Worm (Caenorhabditis elegans) whole organism, midembryonic: ENCODE results near the gene nspa-2.
"Not testable (repeated sequence)": the region's sequence is repeated elsewhere in the genome, so short reads cannot be mapped to it uniquely, and the experiment has no call there.

ENCODE experiments used
- cog-1 ChIP-seq: sonication (generic microtip); optimal IDR thresholded peaks from 2 replicates; lab custom pipeline; 2016; ENCODE audit warnings: missing genetic modification characterization, missing compliant biosample characterization
- flt-1 ChIP-seq: fragments of 200-800 bp; sonication (Bioruptor generic); IDR thresholded peaks from 2 replicates; pipeline ENCODE4 v1.3.6; 2022; ENCODE audit warnings: missing genetic modification characterization, missing compliant biosample characterization
- med-1 ChIP-seq: sonication (generic microtip); optimal IDR thresholded peaks from 2 replicates; lab custom pipeline; 2017; ENCODE audit warnings: missing genetic modification characterization, mild to moderate bottlenecking, missing compliant biosample characterization, antibody characterized with exemption, missing genetic modification reagents; ENCODE audit not compliant: insufficient read depth
- tab-1 ChIP-seq: fragments of 200-800 bp; sonication (Bioruptor generic); IDR thresholded peaks from 2 replicates; pipeline ENCODE4 v1.3.6; 2022; ENCODE audit warnings: missing genetic modification characterization, missing compliant biosample characterization
- ztf-29 ChIP-seq: fragments of 200-800 bp; sonication (Bioruptor generic); IDR thresholded peaks from 2 replicates; pipeline ENCODE4 v1.3.6; 2022; ENCODE audit warnings: missing genetic modification reagents, missing genetic modification characterization, missing compliant biosample characterization

DNA sequence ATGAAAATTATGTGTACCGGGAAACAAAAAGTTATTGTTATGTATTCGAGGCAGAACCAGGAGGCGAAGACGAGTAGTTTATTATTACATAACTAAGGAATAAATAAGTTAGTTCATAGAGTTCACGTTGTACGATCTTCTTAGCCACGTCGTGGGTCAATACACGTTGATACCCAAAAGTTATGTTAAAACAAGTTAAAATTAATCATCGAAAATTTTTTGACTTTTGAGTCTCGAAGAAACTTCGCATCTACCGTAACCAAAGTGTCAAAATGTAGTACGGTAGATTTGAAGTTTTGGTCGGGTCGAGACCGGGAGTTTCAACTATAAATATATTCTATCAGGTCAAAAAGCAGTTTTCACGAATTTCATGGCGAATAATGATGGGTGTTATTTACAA lies 14.2 kb upstream of the nspa-2 start, which contains the start of gene ZC412.10:
- not testable (repeated sequence) for TF ChIP-seq ztf-29 (GFP tag; lab: Robert Waterston, UW); med-1 (GFP tag; lab: Kevin White, UChicago); cog-1 (tag; lab: Kevin White, UChicago); flt-1 (GFP tag; lab: Robert Waterston, UW); tab-1 (GFP tag; lab: Robert Waterston, UW)
